Worm (Caenorhabditis elegans) whole organism, L3 larva: ENCODE data around the gene mdt-15.

Experiments used
- hmg-11 ChIP-seq: sonication (generic microtip); optimal IDR thresholded peaks from 2 replicates; lab custom pipeline; 2016; ENCODE audit warnings: missing genetic modification characterization, missing compliant biosample characterization
- nhr-237 ChIP-seq: fragments of 150-350 bp; optimal IDR thresholded peaks from 2 replicates; lab custom pipeline; 2014; ENCODE audit warnings: missing biosample characterization, missing genetic modification characterization

- no peak for TF ChIP-seq nhr-237
- TF ChIP-seq hmg-11 (tag; lab: Kevin White, UChicago) = no peak
These were observed 45.9 kb upstream of the mdt-15 start, which contains the start of gene hpo-10 for ce11 chrIII:5879291-5879968.
